Worm (Caenorhabditis elegans) whole organism, L1 larva: ENCODE results near the gene ZK742.6.

Experiments used
- ceh-82 ChIP-seq, 3 experiments: fragments of 150-350 bp in 1 of 3; sonication (generic microtip) in 2 of 3; optimal IDR thresholded peaks; 2 replicates each; lab custom pipeline; 2014 to 2017; ENCODE audit warnings: missing biosample characterization in 3 of 3, missing genetic modification characterization in 3 of 3
- elt-2 ChIP-seq: sonication (generic microtip); optimal IDR thresholded peaks from 2 replicates; lab custom pipeline; 2016; ENCODE audit warnings: missing genetic modification characterization, mild to moderate bottlenecking, inconsistent platforms, missing compliant biosample characterization, missing genetic modification reagents
- tlp-1 ChIP-seq: fragments of 150-350 bp; optimal IDR thresholded peaks from 2 replicates; lab custom pipeline; 2014; ENCODE audit warnings: missing biosample characterization, missing genetic modification characterization
- unc-62 ChIP-seq: fragments of 150-350 bp; optimal IDR thresholded peaks from 2 replicates; lab custom pipeline; 2014; ENCODE audit warnings: missing biosample characterization, missing genetic modification reagents, missing genetic modification characterization

ce11 chrV:7842228-7842627, 27.5 kb upstream of the ZK742.6 start, which contains the start of gene grd-8:
- TF ChIP-seq unc-62 (no peak), elt-2 (tag; lab: Kevin White, UChicago) (no peak), ceh-82 (tag; optimal IDR thresholded peaks at IDR 0.05; lab: Kevin White, UChicago) (no peak), tlp-1 (tag; lab: Kevin White, UChicago) (no peak)
